Fruit fly (Drosophila melanogaster) whole organism, embryonic: ENCODE results near the gene CG9662.
A peak's percentile ranks its signal among the peaks of the same experiment; 100 is the strongest.

Experiments
- Antp ChIP-seq: fragments of 200-800 bp; sonication (Bioruptor generic); optimal IDR thresholded peaks from 3 replicates; lab custom pipeline; 2016; ENCODE audit warnings: missing biosample characterization, missing genetic modification characterization
- B-H2 ChIP-seq: fragments of 200-800 bp; sonication (Bioruptor generic); optimal IDR thresholded peaks from 2 replicates; lab custom pipeline; 2018; ENCODE audit warnings: missing biosample characterization, mild to moderate bottlenecking, missing genetic modification characterization
- BEAF-32 ChIP-seq: fragments of 200-800 bp; sonication (Bioruptor generic); optimal IDR thresholded peaks from 3 replicates; lab custom pipeline; 2017; ENCODE audit warnings: missing biosample characterization, missing genetic modification characterization, mild to moderate bottlenecking, moderate library complexity, missing genetic modification reagents
- Bgb ChIP-seq: fragments of 200-800 bp; sonication (Bioruptor generic); IDR thresholded peaks from 2 replicates; pipeline ENCODE4 v1.3.6; 2022; ENCODE audit warnings: missing biosample characterization, missing genetic modification characterization; ENCODE audit not compliant: partially characterized antibody
- CG10267 ChIP-seq: fragments of 200-800 bp; sonication (Bioruptor generic); optimal IDR thresholded peaks from 2 replicates; lab custom pipeline; 2018; ENCODE audit warnings: missing biosample characterization, mild to moderate bottlenecking, missing genetic modification characterization, moderate library complexity
- CG11695 ChIP-seq: fragments of 200-800 bp; sonication (Bioruptor generic); IDR thresholded peaks from 3 replicates; pipeline ENCODE4 v1.3.6; 2022; ENCODE audit warnings: missing biosample characterization, missing genetic modification characterization
- CG12769 ChIP-seq: fragments of 200-800 bp; sonication (Bioruptor generic); optimal IDR thresholded peaks from 2 replicates; lab custom pipeline; 2019; ENCODE audit warnings: missing biosample characterization, mild to moderate bottlenecking, missing genetic modification characterization, moderate library complexity
- CG13424 ChIP-seq: fragments of 200-800 bp; sonication (Bioruptor generic); optimal IDR thresholded peaks from 2 replicates; lab custom pipeline; 2019; ENCODE audit warnings: missing biosample characterization, mild to moderate bottlenecking, missing genetic modification characterization, moderate library complexity
- CG13894 ChIP-seq: fragments of 200-800 bp; sonication (Bioruptor generic); optimal IDR thresholded peaks from 3 replicates; lab custom pipeline; 2018; ENCODE audit warnings: missing biosample characterization, mild to moderate bottlenecking, missing genetic modification characterization, moderate library complexity
- CG15073 ChIP-seq: fragments of 200-800 bp; sonication (Bioruptor generic); optimal IDR thresholded peaks from 2 replicates; lab custom pipeline; 2016; ENCODE audit warnings: missing biosample characterization, missing genetic modification characterization
- CG16813 ChIP-seq: fragments of 200-800 bp; sonication (Bioruptor generic); IDR thresholded peaks from 3 replicates; pipeline ENCODE4 v1.3.6; 2022; ENCODE audit warnings: missing biosample characterization, missing genetic modification characterization; ENCODE audit not compliant: partially characterized antibody
- CG17612 ChIP-seq: fragments of 200-800 bp; sonication (Bioruptor generic); IDR thresholded peaks from 2 replicates; pipeline ENCODE4 v1.3.6; 2022; ENCODE audit warnings: missing biosample characterization, missing genetic modification characterization
- CG2120 ChIP-seq: fragments of 200-800 bp; sonication (Bioruptor generic); optimal IDR thresholded peaks from 3 replicates; lab custom pipeline; 2016; ENCODE audit warnings: missing biosample characterization, missing genetic modification characterization
- CG2678 ChIP-seq: fragments of 200-800 bp; sonication (Bioruptor generic); optimal IDR thresholded peaks from 3 replicates; lab custom pipeline; 2019; ENCODE audit warnings: missing biosample characterization, mild to moderate bottlenecking, missing genetic modification characterization, moderate library complexity
- CG31224 ChIP-seq: fragments of 200-800 bp; sonication (Bioruptor generic); IDR thresholded peaks from 2 replicates; pipeline ENCODE4 v1.3.6; 2022; ENCODE audit warnings: missing biosample characterization, missing genetic modification characterization
- CG32772 ChIP-seq: fragments of 200-800 bp; sonication (Bioruptor generic); IDR thresholded peaks from 2 replicates; pipeline ENCODE4 v1.3.6; 2022; ENCODE audit warnings: missing biosample characterization, missing genetic modification characterization
- CG3407 ChIP-seq: fragments of 200-800 bp; sonication (Bioruptor generic); optimal IDR thresholded peaks from 2 replicates; lab custom pipeline; 2018; ENCODE audit warnings: missing biosample characterization, mild to moderate bottlenecking, missing genetic modification characterization
- CG3847 ChIP-seq: fragments of 200-800 bp; sonication (Bioruptor generic); IDR thresholded peaks from 2 replicates; pipeline ENCODE4 v1.3.6; 2022; ENCODE audit warnings: missing biosample characterization, missing genetic modification characterization
- CG7963 ChIP-seq: fragments of 200-800 bp; sonication (Bioruptor generic); IDR thresholded peaks from 3 replicates; pipeline ENCODE4 v1.3.6; 2022; ENCODE audit warnings: missing biosample characterization, missing genetic modification characterization; ENCODE audit not compliant: partially characterized antibody
- Chrac-16 ChIP-seq: fragments of 200-800 bp; sonication (Bioruptor generic); optimal IDR thresholded peaks from 3 replicates; lab custom pipeline; 2016; ENCODE audit warnings: missing biosample characterization, missing genetic modification characterization
- Dad ChIP-seq: fragments of 200-800 bp; sonication (Bioruptor generic); optimal IDR thresholded peaks from 3 replicates; lab custom pipeline; 2016; ENCODE audit warnings: missing biosample characterization, missing genetic modification characterization
- Dek ChIP-seq: fragments of 200-800 bp; sonication (Bioruptor generic); optimal IDR thresholded peaks from 3 replicates; lab custom pipeline; 2019; ENCODE audit warnings: missing biosample characterization, mild to moderate bottlenecking, missing genetic modification characterization, moderate library complexity
- E2f1 ChIP-seq: fragments of 200-800 bp; sonication (Bioruptor generic); IDR thresholded peaks from 2 replicates; pipeline ENCODE4 v1.3.6; 2022; ENCODE audit warnings: missing biosample characterization, missing genetic modification characterization
- ERR ChIP-seq: fragments of 200-800 bp; sonication (Bioruptor generic); optimal IDR thresholded peaks from 2 replicates; lab custom pipeline; 2016; ENCODE audit warnings: missing biosample characterization, missing genetic modification characterization
- Ets97D ChIP-seq: fragments of 200-800 bp; sonication (Bioruptor generic); optimal IDR thresholded peaks from 3 replicates; lab custom pipeline; 2016; ENCODE audit warnings: missing biosample characterization, missing genetic modification characterization
- Max ChIP-seq: fragments of 200-800 bp; sonication (Bioruptor generic); optimal IDR thresholded peaks from 2 replicates; lab custom pipeline; 2016; ENCODE audit warnings: missing biosample characterization, mild to moderate bottlenecking, missing genetic modification characterization
- Neu2 ChIP-seq: fragments of 200-800 bp; sonication (Bioruptor generic); optimal IDR thresholded peaks from 3 replicates; lab custom pipeline; 2016; ENCODE audit warnings: missing biosample characterization, missing genetic modification characterization, borderline replicate concordance
- Nf-YB ChIP-seq: fragments of 200-800 bp; sonication (Bioruptor generic); optimal IDR thresholded peaks from 3 replicates; lab custom pipeline; 2019; ENCODE audit warnings: missing biosample characterization, mild to moderate bottlenecking, missing genetic modification characterization, moderate library complexity
- Rfx ChIP-seq: fragments of 200-800 bp; sonication (Bioruptor generic); IDR thresholded peaks from 2 replicates; pipeline ENCODE4 v1.3.6; 2022; ENCODE audit warnings: missing biosample characterization, missing genetic modification characterization
- Scr ChIP-seq: fragments of 200-800 bp; sonication (Bioruptor generic); IDR thresholded peaks from 2 replicates; pipeline ENCODE4 v1.3.6; 2022; ENCODE audit warnings: missing biosample characterization, missing genetic modification characterization; ENCODE audit not compliant: partially characterized antibody
- Tbp ChIP-seq: fragments of >200 bp; optimal IDR thresholded peaks from 2 replicates; lab custom pipeline; 2018; ENCODE audit warnings: missing biosample characterization, missing genetic modification characterization
- Xbp1 ChIP-seq: fragments of 200-800 bp; sonication (Bioruptor generic); optimal IDR thresholded peaks from 3 replicates; lab custom pipeline; 2016; ENCODE audit warnings: missing biosample characterization, mild to moderate bottlenecking, missing genetic modification characterization
- ara ChIP-seq: fragments of 200-800 bp; sonication (Bioruptor generic); IDR thresholded peaks from 2 replicates; pipeline ENCODE4 v1.3.6; 2022; ENCODE audit warnings: missing biosample characterization, missing genetic modification characterization
- ase ChIP-seq: fragments of 200-800 bp; sonication (Bioruptor generic); IDR thresholded peaks from 3 replicates; pipeline ENCODE4 v1.3.6; 2022; ENCODE audit warnings: missing biosample characterization, missing genetic modification characterization
- btn ChIP-seq: fragments of 200-800 bp; sonication (Bioruptor generic); optimal IDR thresholded peaks from 2 replicates; lab custom pipeline; 2016; ENCODE audit warnings: missing biosample characterization, missing genetic modification characterization
- cg ChIP-seq: fragments of 200-800 bp; sonication (Bioruptor generic); optimal IDR thresholded peaks from 3 replicates; lab custom pipeline; 2019; ENCODE audit warnings: missing biosample characterization, mild to moderate bottlenecking, missing genetic modification characterization, moderate library complexity
- chif ChIP-seq, 2 experiments: fragments of 200-800 bp; sonication (Bioruptor generic); optimal IDR thresholded peaks; 3 replicates each; lab custom pipeline; 2016; ENCODE audit warnings: missing biosample characterization in 2 of 2, missing genetic modification characterization in 2 of 2
- ci ChIP-seq: fragments of 200-800 bp; sonication (Bioruptor generic); IDR thresholded peaks from 3 replicates; pipeline ENCODE4 v1.3.6; 2022; ENCODE audit warnings: missing biosample characterization, missing genetic modification characterization
- crol ChIP-seq: fragments of 200-800 bp; sonication (Bioruptor generic); IDR thresholded peaks from 2 replicates; pipeline ENCODE4 v1.3.6; 2022; ENCODE audit warnings: missing biosample characterization, missing genetic modification characterization
- ewg ChIP-seq: fragments of 200-800 bp; sonication (Bioruptor generic); optimal IDR thresholded peaks from 3 replicates; lab custom pipeline; 2017; ENCODE audit warnings: mild to moderate bottlenecking, missing biosample characterization, missing genetic modification reagents, missing genetic modification characterization
- grn ChIP-seq: fragments of 200-800 bp; sonication (Bioruptor generic); optimal IDR thresholded peaks from 3 replicates; lab custom pipeline; 2017; ENCODE audit warnings: missing biosample characterization, missing genetic modification characterization
- kay ChIP-seq: fragments of 200-800 bp; sonication (Bioruptor generic); optimal IDR thresholded peaks from 2 replicates; lab custom pipeline; 2016; ENCODE audit warnings: missing biosample characterization, missing genetic modification characterization
- lola ChIP-seq, 3 experiments: fragments of >200 bp in 2 of 3; fragments of 200-800 bp in 1 of 3; sonication (Bioruptor generic) in 1 of 3; optimal IDR thresholded peaks; 2 replicates each; lab custom pipeline; 2017 to 2019; ENCODE audit warnings: missing biosample characterization in 3 of 3, missing genetic modification characterization in 3 of 3, mild to moderate bottlenecking in 1 of 3, moderate library complexity in 1 of 3
- luna ChIP-seq: fragments of 200-800 bp; sonication (Bioruptor generic); optimal IDR thresholded peaks from 2 replicates; lab custom pipeline; 2016; ENCODE audit warnings: missing biosample characterization, missing genetic modification characterization
- row ChIP-seq: fragments of 200-800 bp; sonication (Bioruptor generic); IDR thresholded peaks from 3 replicates; pipeline ENCODE4 v1.3.6; 2022; ENCODE audit warnings: missing biosample characterization, missing genetic modification characterization
- sens ChIP-seq: fragments of 200-800 bp; sonication (Bioruptor generic); peaks from one replicate; lab custom pipeline; 2016; ENCODE audit warnings: missing biosample characterization, missing genetic modification characterization
- sens-2 ChIP-seq: fragments of 200-800 bp; sonication (Bioruptor generic); IDR thresholded peaks from 2 replicates; pipeline ENCODE4 v1.3.6; 2022; ENCODE audit warnings: missing biosample characterization, missing genetic modification characterization
- tin ChIP-seq: fragments of 200-800 bp; sonication (Bioruptor generic); optimal IDR thresholded peaks from 3 replicates; lab custom pipeline; 2016; ENCODE audit warnings: missing biosample characterization, missing genetic modification characterization
- usp ChIP-seq: fragments of >200 bp; optimal IDR thresholded peaks from 2 replicates; lab custom pipeline; 2017; ENCODE audit warnings: missing biosample characterization, missing genetic modification characterization
- yki ChIP-seq: fragments of >200 bp; optimal IDR thresholded peaks from 3 replicates; lab custom pipeline; 2018
- z ChIP-seq: fragments of 200-800 bp; sonication (Bioruptor generic); IDR thresholded peaks from 3 replicates; pipeline ENCODE4 v1.3.6; 2022; ENCODE audit warnings: missing biosample characterization, missing genetic modification characterization

Gene CG9662

DNA sequence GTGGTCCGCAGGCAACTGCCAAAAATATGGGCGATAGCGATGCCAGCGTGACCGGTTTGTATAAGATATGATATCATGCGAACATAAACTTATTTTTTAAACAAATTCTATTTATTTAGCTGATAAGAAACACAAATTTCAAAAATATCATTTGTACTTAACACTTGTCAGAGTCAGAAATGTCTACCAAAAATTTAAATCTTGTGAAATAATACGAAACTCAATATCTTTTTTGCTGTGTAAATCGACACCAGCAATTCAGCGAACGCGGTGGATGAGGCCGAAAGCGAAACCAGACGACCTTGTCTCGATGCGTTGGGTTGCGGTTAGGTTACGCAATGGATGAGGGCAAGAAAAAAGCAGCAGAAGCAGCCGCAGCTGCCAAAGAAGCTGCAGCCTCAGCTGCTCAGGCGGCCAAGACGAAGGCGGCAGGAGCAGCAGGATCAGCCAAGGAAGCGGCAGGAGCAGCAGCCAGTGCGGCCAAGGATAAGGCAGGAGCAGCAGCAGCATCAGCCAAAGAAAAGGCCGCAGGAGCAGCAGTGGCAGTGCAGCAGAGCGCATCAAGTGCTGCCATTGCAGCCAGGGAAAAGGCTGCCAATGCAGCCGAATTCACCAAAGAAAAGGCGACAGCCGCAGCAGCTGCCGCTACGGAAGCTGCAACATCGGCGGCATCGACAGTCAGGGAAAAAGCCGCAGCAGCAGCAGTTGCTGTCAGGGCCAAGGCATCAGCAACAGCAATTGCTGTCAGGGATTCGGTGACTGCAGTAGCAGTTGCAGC lies 40.2 kb upstream of the CG9662 start, which contains the start of gene CG31952 (continued):
- no peak for TF ChIP-seq tin (GFP tag; lab: Kevin White, UChicago)
- no peak for TF ChIP-seq ERR (GFP tag; lab: Kevin White, UChicago)
- TF ChIP-seq kay (GFP tag; lab: Kevin White, UChicago) = no peak
- no peak for TF ChIP-seq chif (GFP tag; optimal IDR thresholded peaks at IDR 0.05; lab: Kevin White, UChicago)
- no peak for TF ChIP-seq luna (GFP tag; lab: Kevin White, UChicago)
- no peak for TF ChIP-seq CG15073 (GFP tag; lab: Kevin White, UChicago)
- no peak for TF ChIP-seq Nf-YB (GFP tag; lab: Kevin White, UChicago)
- TF ChIP-seq cg (GFP tag; lab: Kevin White, UChicago) = no peak
- no peak for TF ChIP-seq ewg (GFP tag; lab: Kevin White, UChicago)
- TF ChIP-seq CG12769 (tag; lab: Kevin White, UChicago) = peak; percentile 20
- no peak for TF ChIP-seq usp (GFP tag; lab: Kevin White, UChicago)
- no peak for TF ChIP-seq Max (GFP tag; lab: Kevin White, UChicago)
- TF ChIP-seq CG10267 (tag; lab: Kevin White, UChicago) = no peak
- TF ChIP-seq sens (GFP tag; lab: Kevin White, UChicago) = peak; percentile 28
- TF ChIP-seq CG13894 (tag; lab: Kevin White, UChicago) = no peak
- TF ChIP-seq CG17612 = no peak
- TF ChIP-seq btn = no peak
- no peak for TF ChIP-seq Dad
- TF ChIP-seq CG7963 (GFP tag; lab: Robert Waterston, UW) = no peak
- no peak for TF ChIP-seq ara (GFP tag; lab: Robert Waterston, UW)
- TF ChIP-seq CG13424 (tag; lab: Kevin White, UChicago) = no peak
- TF ChIP-seq E2f1 = no peak
- TF ChIP-seq Dek (tag; lab: Kevin White, UChicago) = no peak
- TF ChIP-seq crol (GFP tag; lab: Robert Waterston, UW) = no peak
- no peak for TF ChIP-seq CG3407
- no peak for TF ChIP-seq grn (GFP tag; lab: Kevin White, UChicago)
- no peak for TF ChIP-seq BEAF-32 (GFP tag; lab: Kevin White, UChicago)
- no peak for TF ChIP-seq CG16813 (GFP tag; lab: Robert Waterston, UW)
- TF ChIP-seq CG31224 (GFP tag; lab: Robert Waterston, UW) = no peak
- TF ChIP-seq sens-2 (GFP tag; lab: Robert Waterston, UW) = no peak
- no peak for TF ChIP-seq yki (lab: Kevin White, UChicago)
- TF ChIP-seq CG2678 (tag; lab: Kevin White, UChicago) = no peak
- TF ChIP-seq Scr (GFP tag; lab: Robert Waterston, UW) = no peak
- TF ChIP-seq CG32772 (GFP tag; lab: Robert Waterston, UW) = no peak
- peak; percentile 38; the same call in 1 of the 2 replicates for TF ChIP-seq CG3847 (GFP tag; lab: Robert Waterston, UW)
- TF ChIP-seq Chrac-16 (GFP tag; lab: Kevin White, UChicago) = no peak
- no peak for TF ChIP-seq Xbp1
- no peak for TF ChIP-seq B-H2
- no peak for TF ChIP-seq lola (GFP tag; optimal IDR thresholded peaks at IDR 0.05; lab: Kevin White, UChicago)
- TF ChIP-seq row (GFP tag; lab: Robert Waterston, UW) = no peak
- TF ChIP-seq Tbp (GFP tag; lab: Kevin White, UChicago) = no peak
- TF ChIP-seq Neu2 (GFP tag; lab: Kevin White, UChicago) = no peak
- no peak for TF ChIP-seq z (GFP tag; lab: Robert Waterston, UW)
- TF ChIP-seq ci (GFP tag; lab: Robert Waterston, UW) = no peak
- 0 out of 2 replicates have a peak, but pooled peaks have one; percentile 10 for TF ChIP-seq Rfx (GFP tag; lab: Robert Waterston, UW)
- TF ChIP-seq Bgb = no peak
- TF ChIP-seq ase (GFP tag; lab: Robert Waterston, UW) = no peak
- TF ChIP-seq Antp = no peak
- no peak for TF ChIP-seq Ets97D (GFP tag; lab: Kevin White, UChicago)
- TF ChIP-seq CG2120 (GFP tag; lab: Kevin White, UChicago) = peak; percentile 33
- TF ChIP-seq CG11695 (GFP tag; lab: Robert Waterston, UW) = peak; percentile 55; the same call in 2 of the 3 replicates
